Fruit fly (Drosophila melanogaster) whole organism, adult: ENCODE data around the gene CG3704.

Source experiments
- CG1620 ChIP-seq: fragments of 200-800 bp; sonication (Bioruptor generic); optimal IDR thresholded peaks from 2 replicates; lab custom pipeline; 2016; ENCODE audit warnings: missing biosample characterization, missing genetic modification characterization
- CG7045 ChIP-seq: fragments of 200-800 bp; sonication (Bioruptor generic); optimal IDR thresholded peaks from 2 replicates; lab custom pipeline; 2017; ENCODE audit warnings: missing biosample characterization, mild to moderate bottlenecking, missing genetic modification characterization
- Clk ChIP-seq: fragments of 200-800 bp; sonication (Bioruptor generic); optimal IDR thresholded peaks from 2 replicates; lab custom pipeline; 2017; ENCODE audit warnings: missing biosample characterization, missing genetic modification characterization
- Crg-1 ChIP-seq: fragments of 200-800 bp; sonication (Bioruptor generic); optimal IDR thresholded peaks from 2 replicates; lab custom pipeline; 2016; ENCODE audit warnings: missing biosample characterization, missing genetic modification characterization
- Mnt ChIP-seq: fragments of 200-800 bp; sonication (Bioruptor generic); optimal IDR thresholded peaks from 2 replicates; lab custom pipeline; 2016; ENCODE audit warnings: missing biosample characterization, mild to moderate bottlenecking, missing genetic modification characterization
- bab1 ChIP-seq: fragments of 200-800 bp; sonication (Bioruptor generic); optimal IDR thresholded peaks from 3 replicates; lab custom pipeline; 2019; ENCODE audit warnings: missing biosample characterization, mild to moderate bottlenecking, missing genetic modification characterization, moderate library complexity
- cnc ChIP-seq, 2 experiments: fragments of >200 bp; optimal IDR thresholded peaks; 2 replicates each; lab custom pipeline; 2017
- pad ChIP-seq: fragments of 200-800 bp; sonication (Bioruptor generic); optimal IDR thresholded peaks from 3 replicates; lab custom pipeline; 2017; ENCODE audit warnings: missing biosample characterization, missing genetic modification characterization, mild to moderate bottlenecking, moderate library complexity, missing genetic modification reagents
- tj ChIP-seq: fragments of 200-800 bp; sonication (Bioruptor generic); optimal IDR thresholded peaks from 3 replicates; lab custom pipeline; 2017; ENCODE audit warnings: missing biosample characterization, mild to moderate bottlenecking, missing genetic modification characterization, moderate library complexity
- toe ChIP-seq: fragments of 200-800 bp; sonication (Bioruptor generic); optimal IDR thresholded peaks from 2 replicates; lab custom pipeline; 2016; ENCODE audit warnings: missing biosample characterization, missing genetic modification characterization

dm6 chrX:899407-900050 lies 41.1 kb downstream of the CG3704 start:
- no peak for TF ChIP-seq Mnt (GFP tag; lab: Kevin White, UChicago)
- TF ChIP-seq Clk (GFP tag; lab: Kevin White, UChicago), result no peak
- TF ChIP-seq bab1 (GFP tag; lab: Kevin White, UChicago), result no peak
- no peak for TF ChIP-seq tj
- no peak for TF ChIP-seq cnc (optimal IDR thresholded peaks at IDR 0.05; lab: Kevin White, UChicago)
- TF ChIP-seq toe, result no peak
- no peak for TF ChIP-seq Crg-1 (GFP tag; lab: Kevin White, UChicago)
- no peak for TF ChIP-seq CG1620
- no peak for TF ChIP-seq CG7045 (GFP tag; lab: Kevin White, UChicago)
- TF ChIP-seq pad, result no peak
